Worm (Caenorhabditis elegans) whole organism, L4 larva: ENCODE results near the gene let-60.

Source experiments
- D1046.2 ChIP-seq: fragments of 200-800 bp; sonication (Bioruptor generic); IDR thresholded peaks from 2 replicates; pipeline ENCODE4 v1.3.6; 2022; ENCODE audit warnings: missing genetic modification characterization, missing compliant biosample characterization
- R02D3.7 ChIP-seq: fragments of 150-350 bp; sonication (generic microtip); optimal IDR thresholded peaks from 3 replicates; lab custom pipeline; 2014; ENCODE audit warnings: missing biosample characterization, missing genetic modification characterization
- attf-4 ChIP-seq: sonication (generic microtip); optimal IDR thresholded peaks from 3 replicates; lab custom pipeline; 2017; ENCODE audit warnings: missing biosample characterization, missing genetic modification characterization
- fkh-10 ChIP-seq: fragments of 150-350 bp; optimal IDR thresholded peaks from 2 replicates; lab custom pipeline; 2014; ENCODE audit warnings: missing biosample characterization, missing genetic modification reagents, missing genetic modification characterization
- hlh-30 ChIP-seq: sonication (generic microtip); optimal IDR thresholded peaks from 2 replicates; lab custom pipeline; 2017; ENCODE audit warnings: antibody characterized with exemption, mild to moderate bottlenecking, missing genetic modification characterization, missing compliant biosample characterization; ENCODE audit not compliant: insufficient read depth
- jun-1 ChIP-seq: fragments of 150-350 bp; optimal IDR thresholded peaks from 2 replicates; lab custom pipeline; 2014; ENCODE audit warnings: missing biosample characterization, missing genetic modification reagents, missing genetic modification characterization
- lin-39 ChIP-seq: fragments of 150-350 bp; optimal IDR thresholded peaks from 2 replicates; lab custom pipeline; 2014; ENCODE audit warnings: missing biosample characterization, missing genetic modification reagents, missing genetic modification characterization
- nhr-42 ChIP-seq: fragments of 200-800 bp; sonication (Bioruptor generic); IDR thresholded peaks from 2 replicates; pipeline ENCODE4 v1.3.6; 2022; ENCODE audit warnings: missing genetic modification characterization, missing compliant biosample characterization
- snpc-4 ChIP-seq: fragments of 150-350 bp; optimal IDR thresholded peaks from 2 replicates; lab custom pipeline; 2014; ENCODE audit warnings: missing biosample characterization, missing genetic modification characterization
- unc-62 ChIP-seq, 3 experiments: fragments of 150-350 bp in 1 of 3; sonication (generic microtip); optimal IDR thresholded peaks in 2 of 3; peaks in 1 of 3; 1 replicate in 1 of 3; 2 replicates in 2 of 3; lab custom pipeline; 2014 to 2017; ENCODE audit warnings: missing biosample characterization in 3 of 3, missing genetic modification characterization in 3 of 3, missing genetic modification reagents in 3 of 3, missing genotype in 1 of 3
- zip-2 ChIP-seq: fragments of 150-350 bp; optimal IDR thresholded peaks from 2 replicates; lab custom pipeline; 2014; ENCODE audit warnings: missing biosample characterization, missing genetic modification characterization
- ztf-11 ChIP-seq: fragments of 150-350 bp; optimal IDR thresholded peaks from 2 replicates; lab custom pipeline; 2014; ENCODE audit warnings: missing biosample characterization, missing genetic modification characterization

DNA sequence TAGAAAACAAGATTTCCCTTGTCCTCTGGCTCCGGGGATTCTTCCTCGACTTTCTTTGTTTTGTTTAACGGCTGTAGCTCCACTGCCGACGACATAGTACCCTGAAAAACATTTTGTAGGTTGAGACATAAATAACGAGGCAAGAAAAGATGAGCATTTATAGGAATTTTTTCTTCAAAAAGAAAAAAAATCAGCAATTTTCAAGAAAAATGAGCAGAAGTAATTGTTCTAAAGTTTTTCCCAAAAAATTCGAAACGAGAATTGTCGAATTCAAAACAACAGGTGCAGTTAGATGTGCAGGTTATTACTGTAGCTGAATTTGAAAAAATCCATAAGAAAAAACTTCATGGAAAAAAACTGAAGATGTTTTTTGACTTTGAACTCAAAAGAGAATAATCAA lies 35.5 kb downstream of the let-60 start, which contains the start of gene ent-1:
- TF ChIP-seq fkh-10 (GFP tag; lab: Kevin White, UChicago) = no peak
- no peak for TF ChIP-seq snpc-4 (tag; lab: Kevin White, UChicago)
- no peak for TF ChIP-seq jun-1 (tag; lab: Kevin White, UChicago)
- TF ChIP-seq ztf-11 (tag; lab: Kevin White, UChicago) = no peak
- TF ChIP-seq unc-62 (GFP tag; optimal IDR thresholded peaks at IDR 0.05 in 1 of 2; lab: Kevin White, UChicago) = no peak
- no peak for TF ChIP-seq unc-62 (tag; optimal IDR thresholded peaks at IDR 0.05; lab: Kevin White, UChicago)
- no peak for TF ChIP-seq nhr-42
- no peak for TF ChIP-seq hlh-30 (tag; lab: Kevin White, UChicago)
- TF ChIP-seq lin-39 (tag; lab: Kevin White, UChicago) = no peak
- TF ChIP-seq attf-4 = no peak
- TF ChIP-seq zip-2 = no peak
- no peak for TF ChIP-seq R02D3.7 (tag; lab: Kevin White, UChicago)
- TF ChIP-seq D1046.2 = no peak
